Worm (Caenorhabditis elegans): ENCODE data around the gene stdh-1.

The stdh-1 gene

DNA sequence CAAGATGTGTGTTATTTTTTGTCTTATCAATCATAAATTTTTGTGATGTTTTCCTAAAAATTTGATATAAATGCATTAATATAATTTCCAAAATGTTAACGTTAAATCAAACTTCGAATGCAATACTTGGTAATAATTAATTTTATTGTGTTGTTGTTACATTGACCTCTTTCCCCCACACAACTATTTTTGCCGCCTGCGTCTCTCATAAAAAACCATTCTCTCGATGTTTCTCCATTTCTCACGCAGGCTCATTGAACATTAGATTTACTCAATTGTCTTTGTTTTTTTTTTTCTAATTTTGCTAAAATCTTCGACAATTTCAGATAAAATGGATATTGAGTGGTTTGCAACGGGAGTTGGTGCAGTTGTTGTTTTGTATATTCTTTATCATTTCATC lies at the start of gene stdh-1:
Gene stdh-1 (plus strand): TSS at position 327 of the 400 bp plus-strand sequence.
- no peak for TF ChIP-seq him-1 (tag; optimal IDR thresholded peaks at IDR 0.05)
- no peak for TF ChIP-seq W03F9.2 (tag; optimal IDR thresholded peaks at IDR 0.05)
- TF ChIP-seq dao-5 (tag; optimal IDR thresholded peaks at IDR 0.05): no peak

DNA sequence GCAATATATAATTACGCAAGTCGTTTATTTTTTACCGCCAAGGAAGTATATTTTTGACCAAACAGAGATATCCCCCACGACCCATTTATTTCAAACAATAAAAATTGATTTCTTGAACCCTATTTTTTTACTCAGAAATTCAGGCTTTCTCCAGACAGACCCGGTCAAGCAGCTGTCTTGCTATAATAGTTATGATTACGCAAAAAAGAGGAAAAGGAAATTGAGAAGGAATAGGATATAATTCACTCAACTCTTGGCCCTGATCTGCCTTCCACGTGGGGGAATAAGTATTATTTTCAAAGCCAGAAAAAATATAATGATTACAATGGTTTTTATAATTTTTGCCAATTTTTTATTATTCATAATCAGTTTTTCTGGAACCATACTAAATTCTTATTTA lies 49.2 kb upstream of the stdh-1 start, which contains the start of gene srx-136:
Gene srx-136 (plus strand): TSS at position 301 of the 400 bp plus-strand sequence.
- TF ChIP-seq W03F9.2 (tag; optimal IDR thresholded peaks at IDR 0.05) (no peak), him-1 (tag; optimal IDR thresholded peaks at IDR 0.05) (no peak), dao-5 (tag; optimal IDR thresholded peaks at IDR 0.05) (no peak)

ce11 chrV:13858906-13859305 lies 47.4 kb upstream of the stdh-1 start, which contains the start of gene srx-135:
srx-135 (plus strand) TSS chrV:13859206.
- TF ChIP-seq W03F9.2 (tag; optimal IDR thresholded peaks at IDR 0.05) (no peak), dao-5 (tag; optimal IDR thresholded peaks at IDR 0.05) (no peak), him-1 (tag; optimal IDR thresholded peaks at IDR 0.05) (no peak)

DNA sequence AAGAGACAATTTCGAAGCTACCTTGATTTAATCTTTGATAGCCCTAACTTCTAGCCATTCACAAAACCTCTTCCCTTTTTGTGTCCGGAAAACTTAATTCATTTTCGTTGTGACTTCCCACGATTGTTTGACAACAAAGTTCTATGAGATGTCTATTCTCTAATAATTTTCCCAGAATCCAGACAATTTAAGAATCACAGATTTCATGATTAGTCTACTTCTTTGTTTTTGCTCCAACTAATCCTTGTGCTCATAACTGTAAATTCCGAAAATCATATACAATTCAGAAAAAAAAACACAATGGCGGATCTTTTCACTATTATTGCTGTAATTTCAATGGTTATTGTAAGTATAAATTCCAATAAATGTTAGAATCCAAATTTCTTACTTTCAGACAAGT lies 43.8 kb upstream of the stdh-1 start, which contains the start of gene srx-137:
Gene srx-137 (plus strand): TSS at position 301 of the 400 bp plus-strand sequence.
- TF ChIP-seq W03F9.2 (tag; optimal IDR thresholded peaks at IDR 0.05): no peak
- TF ChIP-seq dao-5 (tag; optimal IDR thresholded peaks at IDR 0.05): no peak
- TF ChIP-seq him-1 (tag; optimal IDR thresholded peaks at IDR 0.05): no peak

DNA sequence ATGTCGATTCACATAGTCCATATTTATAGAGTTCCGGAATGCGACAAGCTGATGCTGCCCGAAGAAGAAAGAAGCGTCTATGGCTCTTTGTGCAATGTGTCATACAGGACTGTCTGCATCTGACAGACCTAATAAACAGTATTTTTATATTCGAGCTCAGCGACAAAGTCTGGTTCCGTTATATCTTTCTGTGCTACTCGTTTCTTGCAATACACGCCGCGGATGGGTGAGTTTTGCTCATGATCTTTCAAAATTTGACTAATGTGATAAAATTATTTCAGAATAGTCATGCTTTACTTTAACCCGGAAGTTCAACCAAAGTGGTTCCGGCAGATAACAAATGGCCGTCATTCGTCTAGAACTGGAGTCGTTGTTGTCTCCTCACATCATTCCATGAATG lies 42.6 kb upstream of the stdh-1 start:
- TF ChIP-seq W03F9.2 (tag; optimal IDR thresholded peaks at IDR 0.05): no peak
- TF ChIP-seq him-1 (tag; optimal IDR thresholded peaks at IDR 0.05): no peak
- TF ChIP-seq dao-5 (tag; optimal IDR thresholded peaks at IDR 0.05): no peak

- TF ChIP-seq him-1 (tag; optimal IDR thresholded peaks at IDR 0.05) (no peak), W03F9.2 (tag; optimal IDR thresholded peaks at IDR 0.05) (no peak), dao-5 (tag; optimal IDR thresholded peaks at IDR 0.05) (no peak)
Observed at ce11 chrV:13866353-13866752, 39.9 kb upstream of the stdh-1 start, which contains the start of gene nhr-175. nhr-175 (plus strand) TSS chrV:13866691.

ce11 chrV:13869551-13869950 lies 36.7 kb upstream of the stdh-1 start:
- TF ChIP-seq dao-5 (tag; optimal IDR thresholded peaks at IDR 0.05) (no peak), W03F9.2 (tag; optimal IDR thresholded peaks at IDR 0.05) (no peak), him-1 (tag; optimal IDR thresholded peaks at IDR 0.05) (no peak)

ce11 chrV:13872895-13873294 lies 33.4 kb upstream of the stdh-1 start, which contains the start of gene cpt-5:
cpt-5 (plus strand) TSS chrV:13873195.
- TF ChIP-seq dao-5 (tag; optimal IDR thresholded peaks at IDR 0.05) (no peak), W03F9.2 (tag; optimal IDR thresholded peaks at IDR 0.05) (no peak), him-1 (tag; optimal IDR thresholded peaks at IDR 0.05) (no peak)

DNA sequence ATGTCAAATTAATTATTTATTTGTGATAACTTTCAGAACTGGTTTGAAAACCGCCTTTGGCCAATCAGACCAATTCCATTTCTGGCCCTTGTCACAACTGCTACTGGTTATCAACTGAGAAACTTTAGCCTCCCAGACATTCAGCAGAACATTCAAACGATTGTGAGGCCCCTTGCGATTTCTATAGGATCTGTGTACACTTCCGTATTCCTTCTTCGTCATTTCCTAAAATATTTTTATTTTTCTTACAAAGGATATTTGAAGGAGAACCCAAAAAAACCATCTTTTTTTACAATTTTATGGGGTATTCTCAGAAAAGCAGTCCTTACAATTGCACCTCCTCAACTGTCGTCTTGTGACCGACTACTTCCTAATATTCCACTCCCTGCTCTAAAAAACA lies 33.0 kb upstream of the stdh-1 start:
- no peak for TF ChIP-seq dao-5 (tag; optimal IDR thresholded peaks at IDR 0.05)
- no peak for TF ChIP-seq him-1 (tag; optimal IDR thresholded peaks at IDR 0.05)
- no peak for TF ChIP-seq W03F9.2 (tag; optimal IDR thresholded peaks at IDR 0.05)

- TF ChIP-seq dao-5 (tag; optimal IDR thresholded peaks at IDR 0.05) (no peak), him-1 (tag; optimal IDR thresholded peaks at IDR 0.05) (no peak), W03F9.2 (tag; optimal IDR thresholded peaks at IDR 0.05) (no peak)
Observed at ce11 chrV:13876529-13876928, 29.8 kb upstream of the stdh-1 start, which contains the start of gene T22G5.1. T22G5.1 (plus strand) TSS chrV:13876829.

DNA sequence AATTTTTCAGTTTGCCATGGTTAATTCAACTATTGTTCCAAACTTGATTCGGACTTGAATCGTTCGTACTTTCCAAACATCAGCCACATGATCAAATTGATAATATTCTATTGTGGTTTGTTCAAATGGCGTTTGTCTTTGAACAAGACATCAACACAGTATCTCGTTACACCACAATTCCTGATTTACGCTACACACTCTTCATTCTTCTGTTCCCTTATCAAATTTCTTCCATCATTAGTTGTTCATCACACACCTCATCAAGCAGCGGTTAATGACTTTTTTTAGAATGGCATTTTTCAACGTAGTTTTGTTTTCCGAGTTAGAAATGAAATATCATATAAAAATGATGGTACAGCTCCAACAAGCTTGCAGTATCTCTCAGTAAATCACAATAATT lies 28.1 kb upstream of the stdh-1 start:
- no peak for TF ChIP-seq W03F9.2 (tag; optimal IDR thresholded peaks at IDR 0.05)
- TF ChIP-seq dao-5 (tag; optimal IDR thresholded peaks at IDR 0.05): no peak
- TF ChIP-seq him-1 (tag; optimal IDR thresholded peaks at IDR 0.05): no peak

DNA sequence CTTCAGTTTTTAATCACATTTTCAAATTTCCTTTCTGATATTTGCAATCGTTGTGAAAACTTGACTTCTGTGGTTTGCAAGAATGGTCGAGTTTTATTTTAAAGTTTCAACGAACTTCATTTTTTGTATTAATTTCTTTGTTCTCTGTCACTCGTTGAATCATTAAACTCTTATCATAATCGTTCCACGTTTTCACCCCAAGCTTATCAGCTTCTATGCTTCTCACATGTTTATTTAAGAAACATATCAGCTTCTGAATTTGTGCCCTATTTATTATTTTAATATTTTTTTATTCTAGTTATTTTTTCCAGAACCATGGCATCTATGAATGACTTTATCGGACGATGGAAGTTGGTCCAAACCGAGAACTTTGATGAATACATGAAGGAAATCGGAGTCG lies 27.1 kb upstream of the stdh-1 start, which contains the start of gene lbp-7:
Gene lbp-7 (plus strand): TSS at position 312 of the 400 bp plus-strand sequence.
- TF ChIP-seq him-1 (tag; optimal IDR thresholded peaks at IDR 0.05): no peak

- no peak for TF ChIP-seq dao-5 (tag; optimal IDR thresholded peaks at IDR 0.05)
Observed at ce11 chrV:13880163-13880562, 26.1 kb upstream of the stdh-1 start.

- no peak for TF ChIP-seq W03F9.2 (tag; optimal IDR thresholded peaks at IDR 0.05)
- TF ChIP-seq him-1 (tag; optimal IDR thresholded peaks at IDR 0.05): no peak
- no peak for TF ChIP-seq dao-5 (tag; optimal IDR thresholded peaks at IDR 0.05)
Observed at ce11 chrV:13880607-13881006, 25.7 kb upstream of the stdh-1 start, which contains the start of gene T22G5.3. T22G5.3 (plus strand) TSS chrV:13880907.

DNA sequence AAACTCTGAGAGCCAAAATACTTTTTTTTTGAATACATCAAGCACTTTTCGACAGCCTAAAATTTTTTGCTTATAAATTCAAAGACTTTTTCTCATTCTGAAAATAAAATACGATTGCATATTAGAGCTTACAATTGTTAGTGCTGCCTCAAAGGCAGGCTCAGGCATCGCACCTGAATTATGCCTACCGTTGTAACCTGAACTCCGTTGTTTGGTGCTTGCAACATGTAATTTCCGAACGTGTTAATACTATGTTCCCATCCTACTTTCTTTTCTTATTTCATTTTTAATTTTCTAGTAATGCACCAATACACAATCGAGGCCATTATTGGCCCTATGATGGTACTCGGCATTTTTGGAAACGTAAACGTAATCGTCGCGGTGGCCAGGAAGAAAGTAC lies 18.9 kb upstream of the stdh-1 start, which contains the start of gene srsx-19:
Gene srsx-19 (plus strand): TSS at position 301 of the 400 bp plus-strand sequence.
- TF ChIP-seq him-1 (tag; optimal IDR thresholded peaks at IDR 0.05) (no peak), W03F9.2 (tag; optimal IDR thresholded peaks at IDR 0.05) (no peak), dao-5 (tag; optimal IDR thresholded peaks at IDR 0.05) (no peak)
